Fruit fly (Drosophila melanogaster): ENCODE results near the gene CG1113.

Gene CG1113

DNA sequence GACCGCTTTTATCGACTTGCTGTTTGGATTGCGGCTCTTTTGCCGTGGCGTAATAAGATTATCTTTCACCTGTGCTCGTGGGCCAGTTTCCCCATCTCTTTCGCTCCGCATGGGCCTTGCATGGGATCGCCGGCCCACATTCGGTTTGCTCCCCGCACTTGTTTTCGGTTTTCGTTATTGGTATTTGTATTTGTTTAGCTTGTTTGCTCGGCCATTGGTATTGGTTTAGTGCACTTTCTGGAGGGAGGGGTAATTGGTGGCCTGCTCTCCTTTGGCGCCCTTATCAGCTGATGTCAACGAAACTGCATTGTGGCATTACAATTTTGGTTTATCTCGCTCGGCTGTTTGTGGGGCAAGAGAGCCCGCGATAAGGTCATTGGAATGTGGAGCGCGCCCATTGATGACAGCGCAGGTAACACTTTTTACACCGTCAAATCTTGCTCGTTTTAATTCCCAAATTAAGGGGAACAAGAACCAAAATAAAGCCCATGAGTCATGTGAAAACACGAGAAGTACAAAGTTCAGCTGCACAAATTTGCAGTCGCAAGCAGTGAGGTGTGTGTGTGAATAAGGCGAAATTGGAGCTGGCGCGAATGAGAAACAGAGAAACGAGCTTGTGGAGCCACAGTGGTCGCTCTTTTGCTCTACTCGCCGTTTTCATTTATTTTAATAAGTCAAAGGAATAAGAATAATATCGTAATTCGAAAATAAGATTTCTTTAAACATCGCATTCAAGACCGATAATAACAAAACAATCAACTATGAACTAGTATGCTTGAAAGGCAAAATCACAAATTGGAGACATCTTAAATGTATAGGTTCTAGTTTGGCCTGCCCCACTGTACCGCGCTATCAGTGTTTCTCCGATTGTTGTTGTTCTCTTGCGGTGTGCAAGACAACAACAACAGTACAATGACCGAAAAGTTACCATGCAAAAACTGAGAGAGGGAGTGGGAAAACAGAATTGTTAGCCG is 37.3 kb upstream of the CG1113 start (continued):
- peak; percentile 84 for TF ChIP-seq CG8765 (GFP tag; IDR thresholded peaks at IDR 0.05)
- peak; percentile 93 for TF ChIP-seq CG3163 (GFP tag; optimal IDR thresholded peaks at IDR 0.05)
- peak; percentile 64 for TF ChIP-seq CG3281 (GFP tag; optimal IDR thresholded peaks at IDR 0.05)
- TF ChIP-seq CG15696 (tag; optimal IDR thresholded peaks at IDR 0.05) = peak; percentile 100
- TF ChIP-seq gsb-n (tag; optimal IDR thresholded peaks at IDR 0.05) = peak; percentile 99
- TF ChIP-seq trem (tag; optimal IDR thresholded peaks at IDR 0.05) = peak; percentile 93
- TF ChIP-seq maf-S (GFP tag; optimal IDR thresholded peaks at IDR 0.05) = peak; percentile 98
- TF ChIP-seq CG1603 (tag; optimal IDR thresholded peaks at IDR 0.05) = peak; percentile 98
- TF ChIP-seq dan (GFP tag; IDR thresholded peaks at IDR 0.05) = peak; percentile 41; the same call in 1 of the 2 replicates
- TF ChIP-seq CG8089 (GFP tag; optimal IDR thresholded peaks at IDR 0.05) = peak; percentile 99
- TF ChIP-seq run (tag; optimal IDR thresholded peaks at IDR 0.05) = peak; percentile 93
- peak; percentile 98 for TF ChIP-seq CG1024 (GFP tag; IDR thresholded peaks at IDR 0.05)
- peak; percentile 98 for TF ChIP-seq CG2199 (GFP tag; IDR thresholded peaks at IDR 0.05)
- TF ChIP-seq CG6689 (GFP tag; IDR thresholded peaks at IDR 0.05) = peak; percentile 94
- peak; percentile 58 for TF ChIP-seq fd3F (GFP tag; optimal IDR thresholded peaks at IDR 0.05)
- peak; percentile 94 for TF ChIP-seq ranshi (GFP tag; IDR thresholded peaks at IDR 0.05)
- peak; percentile 100 for TF ChIP-seq fd102C (GFP tag; optimal IDR thresholded peaks at IDR 0.05)
- TF ChIP-seq so (GFP tag; IDR thresholded peaks at IDR 0.05) = peak; percentile 96
- TF ChIP-seq dmrt99B (tag; optimal IDR thresholded peaks at IDR 0.05) = peak; percentile 92
- TF ChIP-seq Hr78 (GFP tag; optimal IDR thresholded peaks at IDR 0.05) = peak in 1 of 2 experiments; percentile 93
- TF ChIP-seq phol (tag; optimal IDR thresholded peaks at IDR 0.05) = peak; percentile 56
- TF ChIP-seq Chrac-16 (GFP tag; optimal IDR thresholded peaks at IDR 0.05) = peak; percentile 85
- TF ChIP-seq dpn (GFP tag; optimal IDR thresholded peaks at IDR 0.05) = peak; percentile 90 to 96
- TF ChIP-seq CG5953 (GFP tag; IDR thresholded peaks at IDR 0.05) = peak; percentile 98
- peak; percentile 82 for TF ChIP-seq Ada2b (GFP tag; IDR thresholded peaks at IDR 0.05)
- peak; percentile 75 for TF ChIP-seq CG14667 (GFP tag; IDR thresholded peaks at IDR 0.05)
- TF ChIP-seq tio (GFP tag; optimal IDR thresholded peaks at IDR 0.05) = peak; percentile 98
- TF ChIP-seq CG30403 (GFP tag; optimal IDR thresholded peaks at IDR 0.05) = peak; percentile 77
- TF ChIP-seq CG8359 (GFP tag; optimal IDR thresholded peaks at IDR 0.05; ENCODE audit: borderline replicate concordance) = peak; percentile 96
- peak; percentile 91 for TF ChIP-seq Hey (tag; optimal IDR thresholded peaks at IDR 0.05)
- peak; percentile 96 for TF ChIP-seq CG31388 (GFP tag; optimal IDR thresholded peaks at IDR 0.05)
- peak; percentile 73 for TF ChIP-seq CG13296 (GFP tag; optimal IDR thresholded peaks at IDR 0.05)
- peak; percentile 99 for TF ChIP-seq CG10654 (GFP tag; optimal IDR thresholded peaks at IDR 0.05)
- TF ChIP-seq Scr (GFP tag; IDR thresholded peaks at IDR 0.05; ENCODE audit: partially characterized antibody) = no peak
- peak; percentile 97 for TF ChIP-seq CG10959 (GFP tag; IDR thresholded peaks at IDR 0.05)
- peak; percentile 25 to 74 for TF ChIP-seq crp (GFP tag; optimal IDR thresholded peaks at IDR 0.05)
- TF ChIP-seq CG11504 (tag; optimal IDR thresholded peaks at IDR 0.05) = peak; percentile 87
- TF ChIP-seq seq (GFP tag; IDR thresholded peaks at IDR 0.05) = peak; percentile 88
- TF ChIP-seq Atf3 (GFP tag; optimal IDR thresholded peaks at IDR 0.05) = peak; percentile 99
- TF ChIP-seq sisA (GFP tag; IDR thresholded peaks at IDR 0.05) = peak; percentile 83
- no peak; the same call in 1 of the 2 replicates for TF ChIP-seq Gsc (GFP tag; IDR thresholded peaks at IDR 0.05)
- peak; percentile 98 for TF ChIP-seq CG30431 (GFP tag; optimal IDR thresholded peaks at IDR 0.05)
- peak; percentile 100 for TF ChIP-seq CG9727 (GFP tag; optimal IDR thresholded peaks at IDR 0.05)
- TF ChIP-seq Bteb2 (GFP tag; optimal IDR thresholded peaks at IDR 0.05) = peak; percentile 84
- TF ChIP-seq pzg (GFP tag; optimal IDR thresholded peaks at IDR 0.05) = no peak
- TF ChIP-seq grn (GFP tag; optimal IDR thresholded peaks at IDR 0.05) = peak; percentile 100
- peak; percentile 99 for TF ChIP-seq CG7987 (GFP tag; optimal IDR thresholded peaks at IDR 0.05)
- peak; percentile 70 for TF ChIP-seq Meics (GFP tag; optimal IDR thresholded peaks at IDR 0.05)

Data from whole organism, embryonic.